Fruit fly (Drosophila melanogaster) whole organism, embryonic: ENCODE results near the gene Arp8.

Experiments used
- CG10321 ChIP-seq: fragments of 200-800 bp; sonication (Bioruptor generic); IDR thresholded peaks from 2 replicates; pipeline ENCODE4 v1.3.6; 2022; ENCODE audit warnings: missing biosample characterization, missing genetic modification characterization
- CG10462 ChIP-seq: fragments of 200-800 bp; sonication (Bioruptor generic); optimal IDR thresholded peaks from 2 replicates; lab custom pipeline; 2016; ENCODE audit warnings: missing biosample characterization, missing genetic modification characterization
- CG10543 ChIP-seq: fragments of 200-800 bp; sonication (Bioruptor generic); optimal IDR thresholded peaks from 3 replicates; lab custom pipeline; 2017; ENCODE audit warnings: missing biosample characterization, mild to moderate bottlenecking, missing genetic modification characterization, moderate library complexity
- CG11247 ChIP-seq: fragments of 200-800 bp; sonication (Bioruptor generic); IDR thresholded peaks from 2 replicates; pipeline ENCODE4 v1.3.6; 2022; ENCODE audit warnings: missing biosample characterization, missing genetic modification characterization
- CG12219 ChIP-seq: fragments of 200-800 bp; sonication (Bioruptor generic); optimal IDR thresholded peaks from 3 replicates; lab custom pipeline; 2018; ENCODE audit warnings: missing biosample characterization, mild to moderate bottlenecking, missing genetic modification characterization
- CG12236 ChIP-seq: fragments of 200-800 bp; sonication (Bioruptor generic); optimal IDR thresholded peaks from 2 replicates; lab custom pipeline; 2016; ENCODE audit warnings: missing biosample characterization, missing genetic modification characterization
- CG12391 ChIP-seq: fragments of 200-800 bp; sonication (Bioruptor generic); optimal IDR thresholded peaks from 3 replicates; lab custom pipeline; 2018; ENCODE audit warnings: missing biosample characterization, mild to moderate bottlenecking, missing genetic modification characterization, moderate library complexity
- CG13296 ChIP-seq: fragments of 200-800 bp; sonication (Bioruptor generic); optimal IDR thresholded peaks from 3 replicates; lab custom pipeline; 2018; ENCODE audit warnings: missing biosample characterization, mild to moderate bottlenecking, missing genetic modification characterization
- CG1602 ChIP-seq: fragments of 200-800 bp; sonication (Bioruptor generic); optimal IDR thresholded peaks from 3 replicates; lab custom pipeline; 2016; ENCODE audit warnings: missing biosample characterization, missing genetic modification characterization
- CG2199 ChIP-seq: fragments of 200-800 bp; sonication (Bioruptor generic); IDR thresholded peaks from 3 replicates; pipeline ENCODE4 v1.3.6; 2022; ENCODE audit warnings: missing biosample characterization, missing genetic modification characterization
- CG33213 ChIP-seq: fragments of 200-800 bp; sonication (Bioruptor generic); optimal IDR thresholded peaks from 3 replicates; lab custom pipeline; 2016; ENCODE audit warnings: missing biosample characterization, missing genetic modification characterization
- CG3407 ChIP-seq: fragments of 200-800 bp; sonication (Bioruptor generic); optimal IDR thresholded peaks from 2 replicates; lab custom pipeline; 2018; ENCODE audit warnings: missing biosample characterization, mild to moderate bottlenecking, missing genetic modification characterization
- CG4282 ChIP-seq: fragments of 200-800 bp; sonication (Bioruptor generic); optimal IDR thresholded peaks from 2 replicates; lab custom pipeline; 2016; ENCODE audit warnings: missing biosample characterization, missing genetic modification characterization
- CG4328 ChIP-seq: fragments of 200-800 bp; sonication (Bioruptor generic); optimal IDR thresholded peaks from 3 replicates; lab custom pipeline; 2017; ENCODE audit warnings: missing biosample characterization, missing genetic modification reagents, missing genetic modification characterization
- CG43689 ChIP-seq: fragments of 200-800 bp; sonication (Bioruptor generic); IDR thresholded peaks from 2 replicates; pipeline ENCODE4 v1.3.6; 2022; ENCODE audit warnings: missing biosample characterization, missing genetic modification characterization
- CG4854 ChIP-seq: fragments of 200-800 bp; sonication (Bioruptor generic); optimal IDR thresholded peaks from 2 replicates; lab custom pipeline; 2016; ENCODE audit warnings: missing biosample characterization, missing genetic modification characterization, inconsistent platforms
- CG6689 ChIP-seq: fragments of 200-800 bp; sonication (Bioruptor generic); IDR thresholded peaks from 2 replicates; pipeline ENCODE4 v1.3.6; 2022; ENCODE audit warnings: missing biosample characterization, missing genetic modification characterization
- CG6813 ChIP-seq: fragments of 200-800 bp; sonication (Bioruptor generic); optimal IDR thresholded peaks from 2 replicates; lab custom pipeline; 2017; ENCODE audit warnings: missing biosample characterization, missing genetic modification characterization, mild to moderate bottlenecking, moderate library complexity, missing genetic modification reagents
- CG7839 ChIP-seq: fragments of 200-800 bp; sonication (Bioruptor generic); optimal IDR thresholded peaks from 3 replicates; lab custom pipeline; 2018; ENCODE audit warnings: missing biosample characterization, mild to moderate bottlenecking, missing genetic modification characterization, moderate library complexity
- CG7928 ChIP-seq: fragments of 200-800 bp; sonication (Bioruptor generic); optimal IDR thresholded peaks from 2 replicates; lab custom pipeline; 2017; ENCODE audit warnings: missing biosample characterization, mild to moderate bottlenecking, missing genetic modification characterization
- CG8944 ChIP-seq: fragments of 200-800 bp; sonication (Bioruptor generic); optimal IDR thresholded peaks from 3 replicates; lab custom pipeline; 2016; ENCODE audit warnings: missing biosample characterization, missing genetic modification characterization
- CG9797 ChIP-seq: fragments of 200-800 bp; sonication (Bioruptor generic); optimal IDR thresholded peaks from 3 replicates; lab custom pipeline; 2018; ENCODE audit warnings: missing biosample characterization, mild to moderate bottlenecking, missing genetic modification characterization
- D19A ChIP-seq: fragments of 200-800 bp; optimal IDR thresholded peaks from 3 replicates; lab custom pipeline; 2019; ENCODE audit warnings: missing biosample characterization, mild to moderate bottlenecking, missing genetic modification characterization, moderate library complexity
- Dll ChIP-seq: fragments of 200-800 bp; sonication (Bioruptor generic); IDR thresholded peaks from 4 replicates; pipeline ENCODE4 v1.3.6; 2022; ENCODE audit warnings: missing biosample characterization, missing genetic modification characterization; ENCODE audit not compliant: partially characterized antibody
- GATAe ChIP-seq: fragments of 200-800 bp; sonication (Bioruptor generic); conservative IDR thresholded peaks from 2 replicates; pipeline ENCODE4 v1.3.6; 2022; ENCODE audit warnings: missing biosample characterization, missing genetic modification characterization
- Lpt ChIP-seq: fragments of >200 bp; optimal IDR thresholded peaks from 2 replicates; lab custom pipeline; 2018; ENCODE audit warnings: missing biosample characterization, missing genetic modification characterization
- MBD-R2 ChIP-seq: fragments of 200-800 bp; sonication (Bioruptor generic); IDR thresholded peaks from 2 replicates; pipeline ENCODE4 v1.3.6; 2022; ENCODE audit warnings: missing biosample characterization, missing genetic modification characterization
- Mad ChIP-seq: fragments of 200-800 bp; sonication (Bioruptor generic); optimal IDR thresholded peaks from 2 replicates; lab custom pipeline; 2016; ENCODE audit warnings: missing biosample characterization, missing genetic modification characterization
- Optix ChIP-seq: fragments of 200-800 bp; sonication (Bioruptor generic); IDR thresholded peaks from 3 replicates; pipeline ENCODE4 v1.3.6; 2022; ENCODE audit warnings: missing biosample characterization, missing genetic modification characterization
- Ravus ChIP-seq: fragments of 200-800 bp; sonication (Bioruptor generic); IDR thresholded peaks from 2 replicates; pipeline ENCODE4 v1.3.6; 2022; ENCODE audit warnings: missing biosample characterization, missing genetic modification characterization
- Sox102F ChIP-seq: fragments of 200-800 bp; sonication (Bioruptor generic); optimal IDR thresholded peaks from 2 replicates; lab custom pipeline; 2018; ENCODE audit warnings: missing biosample characterization, mild to moderate bottlenecking, missing genetic modification characterization, moderate library complexity
- Spps ChIP-seq: fragments of 200-800 bp; sonication (Bioruptor generic); optimal IDR thresholded peaks from 2 replicates; lab custom pipeline; 2018; ENCODE audit warnings: missing biosample characterization, mild to moderate bottlenecking, missing genetic modification characterization
- ab ChIP-seq: fragments of 200-800 bp; sonication (Bioruptor generic); optimal IDR thresholded peaks from 2 replicates; lab custom pipeline; 2016; ENCODE audit warnings: missing biosample characterization, missing genetic modification characterization
- amos ChIP-seq: fragments of 200-800 bp; sonication (Bioruptor generic); IDR thresholded peaks from 2 replicates; pipeline ENCODE4 v1.3.6; 2022; ENCODE audit warnings: missing biosample characterization, missing genetic modification characterization; ENCODE audit not compliant: partially characterized antibody
- cas ChIP-seq: fragments of 200-800 bp; sonication (Bioruptor generic); IDR thresholded peaks from 2 replicates; pipeline ENCODE4 v1.3.6; 2022; ENCODE audit warnings: missing biosample characterization, missing genetic modification characterization
- crol ChIP-seq: fragments of 200-800 bp; sonication (Bioruptor generic); IDR thresholded peaks from 2 replicates; pipeline ENCODE4 v1.3.6; 2022; ENCODE audit warnings: missing biosample characterization, missing genetic modification characterization
- dati ChIP-seq: fragments of 200-800 bp; sonication (Bioruptor generic); IDR thresholded peaks from 2 replicates; pipeline ENCODE4 v1.3.6; 2022; ENCODE audit warnings: missing biosample characterization, missing genetic modification characterization
- en ChIP-seq: fragments of 200-800 bp; sonication (Bioruptor generic); optimal IDR thresholded peaks from 2 replicates; lab custom pipeline; 2016; ENCODE audit warnings: missing biosample characterization, missing genetic modification characterization
- gcm ChIP-seq: fragments of 200-800 bp; sonication (Bioruptor generic); optimal IDR thresholded peaks from 2 replicates; lab custom pipeline; 2019; ENCODE audit warnings: missing biosample characterization, mild to moderate bottlenecking, missing genetic modification characterization, moderate library complexity
- ham ChIP-seq: fragments of 200-800 bp; sonication (Bioruptor generic); IDR thresholded peaks from 2 replicates; pipeline ENCODE4 v1.3.6; 2022; ENCODE audit warnings: missing biosample characterization, missing genetic modification characterization
- hkb ChIP-seq, 2 experiments: fragments of 200-800 bp in 1 of 2; fragments of >200 bp in 1 of 2; sonication (Bioruptor generic) in 1 of 2; IDR thresholded peaks in 1 of 2; optimal IDR thresholded peaks in 1 of 2; 2 replicates each; pipeline versions ENCODE4 v1.3.6 to Lab custom; 2017 to 2022; ENCODE audit warnings: missing biosample characterization in 1 of 2, missing genetic modification characterization in 1 of 2
- insv ChIP-seq, 2 experiments: fragments of 200-800 bp; sonication (Bioruptor generic); optimal IDR thresholded peaks; 3 replicates each; lab custom pipeline; 2016 to 2018; ENCODE audit warnings: missing biosample characterization in 2 of 2, missing genetic modification characterization in 2 of 2
- jing ChIP-seq: fragments of 200-800 bp; sonication (Bioruptor generic); optimal IDR thresholded peaks from 2 replicates; lab custom pipeline; 2018; ENCODE audit warnings: missing biosample characterization, mild to moderate bottlenecking, missing genetic modification characterization
- lmd ChIP-seq: fragments of 200-800 bp; sonication (Bioruptor generic); IDR thresholded peaks from 2 replicates; pipeline ENCODE4 v1.3.6; 2022; ENCODE audit warnings: missing biosample characterization, missing genetic modification characterization
- odd ChIP-seq: fragments of 200-800 bp; sonication (Bioruptor generic); optimal IDR thresholded peaks from 2 replicates; lab custom pipeline; 2017; ENCODE audit warnings: missing biosample characterization, mild to moderate bottlenecking, missing genetic modification characterization
- pnt ChIP-seq: fragments of 200-800 bp; sonication (Bioruptor generic); optimal IDR thresholded peaks from 3 replicates; lab custom pipeline; 2016; ENCODE audit warnings: missing biosample characterization, missing genetic modification characterization
- schlank ChIP-seq: fragments of 200-800 bp; sonication (Bioruptor generic); optimal IDR thresholded peaks from 2 replicates; lab custom pipeline; 2018; ENCODE audit warnings: missing biosample characterization, mild to moderate bottlenecking, missing genetic modification characterization
- sna ChIP-seq: fragments of 200-800 bp; sonication (Bioruptor generic); IDR thresholded peaks from 2 replicates; pipeline ENCODE4 v1.3.6; 2022; ENCODE audit warnings: missing biosample characterization, missing genetic modification characterization; ENCODE audit not compliant: partially characterized antibody
- sqz ChIP-seq: fragments of 200-800 bp; sonication (Bioruptor generic); optimal IDR thresholded peaks from 3 replicates; lab custom pipeline; 2018; ENCODE audit warnings: missing biosample characterization, mild to moderate bottlenecking, missing genetic modification characterization
- tap ChIP-seq: fragments of 200-800 bp; optimal IDR thresholded peaks from 3 replicates; lab custom pipeline; 2019; ENCODE audit warnings: missing biosample characterization, mild to moderate bottlenecking, missing genetic modification characterization, moderate library complexity
- ttk ChIP-seq: fragments of 200-800 bp; sonication (Bioruptor generic); IDR thresholded peaks from 2 replicates; pipeline ENCODE4 v2.1.2; 2022; ENCODE audit warnings: missing biosample characterization, missing genetic modification characterization
- yki ChIP-seq: fragments of >200 bp; optimal IDR thresholded peaks from 3 replicates; lab custom pipeline; 2018

Arp8 gene

dm6 chrX:17850179-17850578 is 10.4 kb downstream of the Arp8 start, which contains the start of the genes CG15814 and Spt7 (continued):
- TF ChIP-seq CG3407 (GFP tag; lab: Kevin White, UChicago) (peak; percentile 43), CG2199 (no peak), dati (GFP tag; lab: Robert Waterston, UW) (no peak), Sox102F (no peak), lmd (0 out of 2 replicates have a peak, but pooled peaks have one; percentile 5), Dll (peak; percentile 82), Mad (GFP tag; lab: Kevin White, UChicago) (peak; percentile 50), ab (no peak), Spps (tag; lab: Kevin White, UChicago) (no peak), gcm (GFP tag; lab: Kevin White, UChicago) (no peak), CG8944 (no peak), amos (GFP tag; lab: Robert Waterston, UW) (peak; percentile 90), en (no peak), CG10543 (GFP tag; lab: Kevin White, UChicago) (peak; percentile 60), crol (GFP tag; lab: Robert Waterston, UW) (no peak), tap (tag; lab: Kevin White, UChicago) (no peak), sqz (no peak), yki (lab: Kevin White, UChicago) (no peak), CG11247 (GFP tag; lab: Robert Waterston, UW) (0 out of 2 replicates have a peak, but pooled peaks have one; percentile 10), insv (GFP tag; optimal IDR thresholded peaks at IDR 0.05; lab: Kevin White, UChicago) (peak in 1 of 2 experiments; percentile 55), D19A (no peak), CG9797 (GFP tag; lab: Kevin White, UChicago) (peak; percentile 54), ttk (GFP tag; lab: Robert Waterston, UW) (no peak), CG6689 (GFP tag; lab: Robert Waterston, UW) (no peak), odd (peak; percentile 2), schlank (peak; percentile 37), hkb (optimal IDR thresholded peaks at IDR 0.05; lab: Kevin White, UChicago) (no peak), hkb (GFP tag; IDR thresholded peaks at IDR 0.05; lab: Robert Waterston, UW) (no peak; the same call in 1 of the 2 replicates), CG33213 (GFP tag; lab: Kevin White, UChicago) (peak; percentile 52), CG13296 (GFP tag; lab: Kevin White, UChicago) (peak; percentile 48), CG10462 (no peak), CG4282 (peak; percentile 31), CG7839 (tag; lab: Kevin White, UChicago) (no peak), CG12219 (GFP tag; lab: Kevin White, UChicago) (no peak), MBD-R2 (GFP tag; lab: Robert Waterston, UW) (peak; percentile 96), CG12391 (peak; percentile 22), CG1602 (GFP tag; lab: Kevin White, UChicago) (no peak), CG4328 (GFP tag; lab: Kevin White, UChicago) (peak; percentile 13), Lpt (GFP tag; lab: Kevin White, UChicago) (no peak), sna (GFP tag; lab: Robert Waterston, UW) (peak; percentile 72), ham (GFP tag; lab: Robert Waterston, UW) (no peak), GATAe (no peak), cas (no peak), CG10321 (GFP tag; lab: Robert Waterston, UW) (no peak), CG12236 (GFP tag; lab: Kevin White, UChicago) (peak; percentile 37), jing (no peak), CG6813 (GFP tag; lab: Kevin White, UChicago) (no peak), pnt (peak; percentile 46), CG7928 (peak; percentile 6), Optix (GFP tag; lab: Robert Waterston, UW) (no peak), CG43689 (GFP tag; lab: Robert Waterston, UW) (no peak), Ravus (no peak), CG4854 (no peak)
